Worm (Caenorhabditis elegans): Measurements from ENCODE around the gene dsl-1.

- TF ChIP-seq tab-1 (GFP tag; IDR thresholded peaks at IDR 0.05) (no peak), flt-1 (GFP tag; IDR thresholded peaks at IDR 0.05) (no peak), ztf-23 (GFP tag; IDR thresholded peaks at IDR 0.05) (no peak), med-1 (GFP tag; optimal IDR thresholded peaks at IDR 0.05; ENCODE audit: insufficient read depth) (no peak), cog-1 (tag; optimal IDR thresholded peaks at IDR 0.05) (no peak)
Observed at ce11 chrIV:1211902-1212301, 4.0 kb upstream of the dsl-1 start.

Measured in whole organism, midembryonic.